Worm (Caenorhabditis elegans) whole organism, L4 larva: ENCODE results near the gene pals-20.

Experiments
- F37D6.2 ChIP-seq: sonication (generic microtip); optimal IDR thresholded peaks from 2 replicates; lab custom pipeline; 2016; ENCODE audit warnings: mild to moderate bottlenecking, missing genetic modification characterization, missing compliant biosample characterization
- F49E8.2 ChIP-seq: sonication (generic microtip); optimal IDR thresholded peaks from 2 replicates; lab custom pipeline; 2016; ENCODE audit warnings: missing compliant biosample characterization, mild to moderate bottlenecking, missing genetic modification characterization, borderline replicate concordance
- T26A8.4 ChIP-seq: fragments of 200-800 bp; sonication (Bioruptor generic); IDR thresholded peaks from 2 replicates; pipeline ENCODE4 v1.3.6; 2022; ENCODE audit warnings: missing genetic modification characterization, missing compliant biosample characterization
- ZK337.2 ChIP-seq: fragments of 200-800 bp; sonication (Bioruptor generic); IDR thresholded peaks from 2 replicates; pipeline ENCODE4 v1.3.6; 2022; ENCODE audit warnings: missing genetic modification reagents, missing genetic modification characterization, missing compliant biosample characterization
- ZK546.5 ChIP-seq, 2 experiments: sonication (generic microtip); optimal IDR thresholded peaks; 2 replicates each; lab custom pipeline; 2017; ENCODE audit warnings: missing biosample characterization in 2 of 2, missing genetic modification characterization in 2 of 2
- aly-2 ChIP-seq: sonication (generic microtip); optimal IDR thresholded peaks from 2 replicates; lab custom pipeline; 2018; ENCODE audit warnings: missing biosample characterization, missing genetic modification characterization
- arid-1 ChIP-seq: fragments of 200-800 bp; sonication (Bioruptor generic); conservative IDR thresholded peaks from 2 replicates; pipeline ENCODE4 v1.3.6; 2022; ENCODE audit warnings: missing genetic modification reagents, missing genetic modification characterization, missing compliant biosample characterization
- ceh-20 ChIP-seq: fragments of 200-800 bp; sonication (Bioruptor generic); IDR thresholded peaks from 2 replicates; pipeline ENCODE4 v1.3.6; 2022; ENCODE audit warnings: missing genetic modification reagents, missing genetic modification characterization, missing compliant biosample characterization
- ceh-28 ChIP-seq: fragments of 150-350 bp; optimal IDR thresholded peaks from 2 replicates; lab custom pipeline; 2014; ENCODE audit warnings: missing biosample characterization, missing genetic modification reagents, missing genetic modification characterization
- ceh-32 ChIP-seq: sonication (generic microtip); optimal IDR thresholded peaks from 2 replicates; lab custom pipeline; 2016; ENCODE audit warnings: mild to moderate bottlenecking, missing genetic modification characterization, missing compliant biosample characterization; ENCODE audit not compliant: poor library complexity
- ces-1 ChIP-seq: fragments of 150-350 bp; sonication (generic microtip); optimal IDR thresholded peaks from 4 replicates; lab custom pipeline; 2014; ENCODE audit warnings: missing biosample characterization, missing genetic modification reagents, missing genetic modification characterization
- cey-2 ChIP-seq: sonication (generic microtip); optimal IDR thresholded peaks from 3 replicates; lab custom pipeline; 2017; ENCODE audit warnings: missing genetic modification characterization, mild to moderate bottlenecking, missing compliant biosample characterization, antibody characterized with exemption, borderline replicate concordance; ENCODE audit not compliant: insufficient read depth
- daf-12 ChIP-seq: fragments of 150-350 bp; optimal IDR thresholded peaks from 2 replicates; lab custom pipeline; 2014; ENCODE audit warnings: missing biosample characterization, missing genetic modification reagents, missing genetic modification characterization
- daf-16 ChIP-seq, 3 experiments: sonication (generic microtip); optimal IDR thresholded peaks; 2 replicates each; lab custom pipeline; 2016 to 2017; ENCODE audit warnings: missing genetic modification characterization in 3 of 3, missing genetic modification reagents in 3 of 3, mild to moderate bottlenecking in 2 of 3, missing compliant biosample characterization in 2 of 3, missing biosample characterization in 1 of 3, moderate library complexity in 1 of 3
- daf-19 ChIP-seq: fragments of 200-800 bp; sonication (Bioruptor generic); conservative IDR thresholded peaks from 2 replicates; pipeline ENCODE4 v1.3.6; 2022; ENCODE audit warnings: missing genetic modification characterization, missing compliant biosample characterization
- dmd-8 ChIP-seq: fragments of 200-800 bp; sonication (Bioruptor generic); IDR thresholded peaks from 2 replicates; pipeline ENCODE4 v1.3.6; 2022; ENCODE audit warnings: missing genetic modification characterization, missing compliant biosample characterization
- dmd-9 ChIP-seq: fragments of 200-800 bp; sonication (Bioruptor generic); IDR thresholded peaks from 2 replicates; pipeline ENCODE4 v1.3.6; 2022; ENCODE audit warnings: missing genetic modification reagents, missing genetic modification characterization, missing compliant biosample characterization
- duxl-1 ChIP-seq: sonication (generic microtip); optimal IDR thresholded peaks from 2 replicates; lab custom pipeline; 2016; ENCODE audit warnings: mild to moderate bottlenecking, missing genetic modification characterization, moderate library complexity, missing compliant biosample characterization; ENCODE audit not compliant: poor library complexity
- dve-1 ChIP-seq: sonication (generic microtip); optimal IDR thresholded peaks from 2 replicates; lab custom pipeline; 2017; ENCODE audit warnings: antibody characterized with exemption, mild to moderate bottlenecking, missing genetic modification characterization, missing compliant biosample characterization; ENCODE audit not compliant: insufficient read depth
- egl-43 ChIP-seq: fragments of 200-800 bp; sonication (Bioruptor generic); IDR thresholded peaks from 2 replicates; pipeline ENCODE4 v1.3.6; 2022; ENCODE audit warnings: missing genetic modification reagents, missing genetic modification characterization, missing compliant biosample characterization
- fos-1 ChIP-seq: fragments of 150-350 bp; optimal IDR thresholded peaks from 2 replicates; lab custom pipeline; 2014; ENCODE audit warnings: missing biosample characterization, missing genetic modification characterization
- hlh-11 ChIP-seq: fragments of 200-800 bp; sonication (Bioruptor generic); optimal IDR thresholded peaks from 2 replicates; lab custom pipeline; 2018; ENCODE audit warnings: mild to moderate bottlenecking, missing genetic modification characterization, missing compliant biosample characterization
- hlh-30 ChIP-seq: sonication (generic microtip); optimal IDR thresholded peaks from 2 replicates; lab custom pipeline; 2017; ENCODE audit warnings: antibody characterized with exemption, mild to moderate bottlenecking, missing genetic modification characterization, missing compliant biosample characterization; ENCODE audit not compliant: insufficient read depth
- lin-1 ChIP-seq: fragments of 200-800 bp; sonication (Bioruptor generic); IDR thresholded peaks from 2 replicates; pipeline ENCODE4 v1.3.6; 2022; ENCODE audit warnings: missing genetic modification reagents, missing genetic modification characterization, missing compliant biosample characterization
- lir-3 ChIP-seq: sonication (generic microtip); optimal IDR thresholded peaks from 2 replicates; lab custom pipeline; 2016; ENCODE audit warnings: mild to moderate bottlenecking, missing genetic modification characterization, missing compliant biosample characterization
- lsy-2 ChIP-seq, 2 experiments: fragments of 150-350 bp in 1 of 2; sonication (generic microtip) in 1 of 2; optimal IDR thresholded peaks; 2 replicates each; lab custom pipeline; 2014 to 2017; ENCODE audit warnings: missing biosample characterization in 2 of 2, missing genetic modification characterization in 2 of 2
- madf-5 ChIP-seq, 2 experiments: fragments of 200-800 bp; sonication (Bioruptor generic); IDR thresholded peaks; 2 replicates each; pipeline ENCODE4 v1.3.6; 2022; ENCODE audit warnings: missing compliant biosample characterization in 2 of 2, missing genetic modification characterization in 2 of 2
- mdt-29 ChIP-seq: fragments of 200-800 bp; sonication (Bioruptor generic); IDR thresholded peaks from 2 replicates; pipeline ENCODE4 v1.3.6; 2022; ENCODE audit warnings: missing genetic modification reagents, missing genetic modification characterization, missing compliant biosample characterization
- mxl-2 ChIP-seq: fragments of 200-800 bp; sonication (Bioruptor generic); conservative IDR thresholded peaks from 2 replicates; pipeline ENCODE4 v1.3.6; 2022; ENCODE audit warnings: missing genetic modification reagents, missing genetic modification characterization, missing compliant biosample characterization
- mxl-3 ChIP-seq: fragments of 200-800 bp; sonication (Bioruptor generic); optimal IDR thresholded peaks from 2 replicates; lab custom pipeline; 2018; ENCODE audit warnings: mild to moderate bottlenecking, missing genetic modification characterization, missing compliant biosample characterization
- nhr-102 ChIP-seq: sonication (generic microtip); optimal IDR thresholded peaks from 2 replicates; lab custom pipeline; 2016; ENCODE audit warnings: mild to moderate bottlenecking, missing genetic modification characterization, moderate library complexity, missing compliant biosample characterization
- nhr-11 ChIP-seq: fragments of 150-350 bp; optimal IDR thresholded peaks from 2 replicates; lab custom pipeline; 2014; ENCODE audit warnings: missing biosample characterization, missing genetic modification characterization
- nhr-111 ChIP-seq: fragments of 200-800 bp; sonication (Bioruptor generic); optimal IDR thresholded peaks from 2 replicates; lab custom pipeline; 2018; ENCODE audit warnings: mild to moderate bottlenecking, missing genetic modification characterization, missing compliant biosample characterization
- nhr-28 ChIP-seq: fragments of 150-350 bp; optimal IDR thresholded peaks from 2 replicates; lab custom pipeline; 2014; ENCODE audit warnings: missing biosample characterization, missing genetic modification characterization
- nhr-6 ChIP-seq: fragments of 150-350 bp; optimal IDR thresholded peaks from 2 replicates; lab custom pipeline; 2014; ENCODE audit warnings: missing biosample characterization, missing genetic modification characterization
- nhr-76 ChIP-seq: fragments of 150-350 bp; optimal IDR thresholded peaks from 2 replicates; lab custom pipeline; 2014; ENCODE audit warnings: missing biosample characterization, missing genetic modification characterization
- pha-4 ChIP-seq, 2 experiments: fragments of 150-350 bp in 1 of 2; fragments of 200-800 bp in 1 of 2; sonication (Bioruptor generic) in 1 of 2; IDR thresholded peaks in 1 of 2; optimal IDR thresholded peaks in 1 of 2; 2 replicates each; pipeline versions ENCODE4 v1.3.6 to Lab custom; 2014 to 2022; ENCODE audit warnings: missing genetic modification characterization in 2 of 2, missing genetic modification reagents in 2 of 2, missing biosample characterization in 1 of 2, missing compliant biosample characterization in 1 of 2
- php-3 ChIP-seq: fragments of 200-800 bp; sonication (Bioruptor generic); IDR thresholded peaks from 2 replicates; pipeline ENCODE4 v1.3.6; 2022; ENCODE audit warnings: missing genetic modification reagents, missing genetic modification characterization, missing compliant biosample characterization
- pqm-1 ChIP-seq: sonication (generic microtip); optimal IDR thresholded peaks from 2 replicates; lab custom pipeline; 2017; ENCODE audit warnings: missing biosample characterization, missing genetic modification characterization
- rbr-2 ChIP-seq: sonication (generic microtip); optimal IDR thresholded peaks from 2 replicates; lab custom pipeline; 2016; ENCODE audit warnings: missing genotype, missing genetic modification characterization, missing compliant biosample characterization
- saeg-2 ChIP-seq: fragments of 200-800 bp; sonication (Bioruptor generic); IDR thresholded peaks from 2 replicates; pipeline ENCODE4 v1.3.6; 2022; ENCODE audit warnings: missing genetic modification reagents, missing genetic modification characterization, missing compliant biosample characterization
- sdz-12 ChIP-seq: fragments of 200-800 bp; sonication (Bioruptor generic); optimal IDR thresholded peaks from 2 replicates; lab custom pipeline; 2018; ENCODE audit warnings: mild to moderate bottlenecking, missing genetic modification characterization, missing compliant biosample characterization
- set-16 ChIP-seq: fragments of 200-800 bp; sonication (Bioruptor generic); IDR thresholded peaks from 2 replicates; pipeline ENCODE4 v1.3.6; 2022; ENCODE audit warnings: missing genetic modification reagents, missing genetic modification characterization, missing compliant biosample characterization
- skn-1 ChIP-seq: fragments of 150-350 bp; optimal IDR thresholded peaks from 2 replicates; lab custom pipeline; 2014; ENCODE audit warnings: missing biosample characterization, missing genetic modification characterization
- snpc-1.2 ChIP-seq: fragments of 200-800 bp; sonication (Bioruptor generic); IDR thresholded peaks from 2 replicates; pipeline ENCODE4 v1.3.6; 2022; ENCODE audit warnings: missing genetic modification reagents, missing genetic modification characterization, missing compliant biosample characterization
- spr-1 ChIP-seq: sonication (generic microtip); optimal IDR thresholded peaks from 2 replicates; lab custom pipeline; 2016; ENCODE audit warnings: mild to moderate bottlenecking, missing genetic modification characterization, missing compliant biosample characterization
- spr-3 ChIP-seq: fragments of 200-800 bp; sonication (Bioruptor generic); optimal IDR thresholded peaks from 2 replicates; lab custom pipeline; 2018; ENCODE audit warnings: mild to moderate bottlenecking, missing genetic modification characterization, missing compliant biosample characterization
- tag-97 ChIP-seq: fragments of 200-800 bp; sonication (Bioruptor generic); IDR thresholded peaks from 2 replicates; pipeline ENCODE4 v1.3.6; 2022; ENCODE audit warnings: missing genetic modification characterization, missing compliant biosample characterization
- vab-7 ChIP-seq: fragments of 200-800 bp; sonication (Bioruptor generic); IDR thresholded peaks from 2 replicates; pipeline ENCODE4 v1.3.6; 2022; ENCODE audit warnings: missing genetic modification reagents, missing genetic modification characterization, missing compliant biosample characterization
- zip-11 ChIP-seq: fragments of 200-800 bp; sonication (Bioruptor generic); IDR thresholded peaks from 2 replicates; pipeline ENCODE4 v1.3.6; 2022; ENCODE audit warnings: missing genetic modification characterization, missing compliant biosample characterization

Gene pals-20

ce11 chrIII:1389988-1390387, 1.9 kb upstream of the pals-20 start:
- TF ChIP-seq hlh-11 (tag; lab: Kevin White, UChicago) (peak; percentile 59), lir-3 (tag; lab: Kevin White, UChicago) (no peak), daf-12 (tag; lab: Kevin White, UChicago) (no peak), madf-5 (GFP tag; IDR thresholded peaks at IDR 0.05; lab: Robert Waterston, UW) (no peak), tag-97 (GFP tag; lab: Robert Waterston, UW) (no peak), rbr-2 (tag; lab: Kevin White, UChicago) (no peak), daf-19 (GFP tag; lab: Robert Waterston, UW) (no peak), duxl-1 (tag; lab: Kevin White, UChicago) (no peak), arid-1 (GFP tag; lab: Robert Waterston, UW) (no peak), ZK337.2 (no peak), T26A8.4 (GFP tag; lab: Robert Waterston, UW) (no peak), ceh-28 (no peak), spr-3 (GFP tag; lab: Kevin White, UChicago) (no peak), zip-11 (GFP tag; lab: Robert Waterston, UW) (no peak), nhr-76 (tag; lab: Kevin White, UChicago) (no peak), nhr-102 (tag; lab: Kevin White, UChicago) (no peak), dmd-8 (GFP tag; lab: Robert Waterston, UW) (no peak), skn-1 (tag; lab: Kevin White, UChicago) (no peak), lsy-2 (tag; optimal IDR thresholded peaks at IDR 0.05; lab: Kevin White, UChicago) (peak in 1 of 2 experiments; percentile 22), pha-4 (GFP tag; IDR thresholded peaks at IDR 0.05; lab: Robert Waterston, UW) (no peak), pha-4 (tag; optimal IDR thresholded peaks at IDR 0.05; lab: Kevin White, UChicago) (no peak), spr-1 (tag; lab: Kevin White, UChicago) (no peak), mxl-2 (GFP tag; lab: Robert Waterston, UW) (no peak), nhr-6 (tag; lab: Kevin White, UChicago) (no peak), php-3 (GFP tag; lab: Robert Waterston, UW) (peak; percentile 37; the same call in 1 of the 2 replicates), dmd-9 (GFP tag; lab: Robert Waterston, UW) (no peak), nhr-111 (GFP tag; lab: Kevin White, UChicago) (no peak), ceh-20 (GFP tag; lab: Robert Waterston, UW) (no peak), aly-2 (tag; lab: Kevin White, UChicago) (no peak), egl-43 (no peak), mdt-29 (no peak), snpc-1.2 (GFP tag; lab: Robert Waterston, UW) (no peak), cey-2 (tag; lab: Kevin White, UChicago) (no peak), sdz-12 (GFP tag; lab: Kevin White, UChicago) (no peak), ZK546.5 (tag; optimal IDR thresholded peaks at IDR 0.05; lab: Kevin White, UChicago) (no peak), vab-7 (GFP tag; lab: Robert Waterston, UW) (no peak), hlh-30 (tag; lab: Kevin White, UChicago) (no peak), daf-16 (GFP tag; optimal IDR thresholded peaks at IDR 0.05; lab: Kevin White, UChicago) (no peak), daf-16 (tag; optimal IDR thresholded peaks at IDR 0.05; lab: Kevin White, UChicago) (peak; percentile 61), nhr-28 (tag; lab: Kevin White, UChicago) (peak; percentile 83), F37D6.2 (no peak), F49E8.2 (no peak), mxl-3 (no peak), dve-1 (tag; lab: Kevin White, UChicago) (peak; percentile 71), ceh-32 (tag; lab: Kevin White, UChicago) (no peak), set-16 (GFP tag; lab: Robert Waterston, UW) (no peak), nhr-11 (tag; lab: Kevin White, UChicago) (no peak), pqm-1 (tag; lab: Kevin White, UChicago) (peak; percentile 94), fos-1 (tag; lab: Kevin White, UChicago) (no peak), ces-1 (GFP tag; lab: Kevin White, UChicago) (no peak), saeg-2 (no peak), lin-1 (no peak)
